Fruit fly (Drosophila melanogaster) whole organism, embryonic: Measurements from ENCODE around the gene CG43218.

Experiments used
- CG10462 ChIP-seq: fragments of 200-800 bp; sonication (Bioruptor generic); optimal IDR thresholded peaks from 2 replicates; lab custom pipeline; 2016; ENCODE audit warnings: missing biosample characterization, missing genetic modification characterization
- CG11695 ChIP-seq: fragments of 200-800 bp; sonication (Bioruptor generic); IDR thresholded peaks from 3 replicates; pipeline ENCODE4 v1.3.6; 2022; ENCODE audit warnings: missing biosample characterization, missing genetic modification characterization
- CG12071 ChIP-seq: fragments of 200-800 bp; sonication (Bioruptor generic); optimal IDR thresholded peaks from 3 replicates; lab custom pipeline; 2018; ENCODE audit warnings: missing biosample characterization, mild to moderate bottlenecking, missing genetic modification characterization
- CG13287 ChIP-seq: fragments of 200-800 bp; sonication (Bioruptor generic); IDR thresholded peaks from 2 replicates; pipeline ENCODE4 v1.3.6; 2022; ENCODE audit warnings: missing biosample characterization, missing genetic modification characterization; ENCODE audit not compliant: partially characterized antibody
- CG13894 ChIP-seq: fragments of 200-800 bp; sonication (Bioruptor generic); optimal IDR thresholded peaks from 3 replicates; lab custom pipeline; 2018; ENCODE audit warnings: missing biosample characterization, mild to moderate bottlenecking, missing genetic modification characterization, moderate library complexity
- CG14014 ChIP-seq: fragments of 200-800 bp; sonication (Bioruptor generic); IDR thresholded peaks from 2 replicates; pipeline ENCODE4 v1.3.6; 2022; ENCODE audit warnings: missing biosample characterization, missing genetic modification characterization
- CG14050 ChIP-seq: fragments of 200-800 bp; sonication (Bioruptor generic); IDR thresholded peaks from 3 replicates; pipeline ENCODE4 v1.3.6; 2022; ENCODE audit warnings: missing biosample characterization, missing genetic modification characterization
- CG16779 ChIP-seq: fragments of 200-800 bp; sonication (Bioruptor generic); IDR thresholded peaks from 2 replicates; pipeline ENCODE4 v1.3.6; 2022; ENCODE audit warnings: missing biosample characterization, missing genetic modification characterization
- CG18011 ChIP-seq: fragments of 200-800 bp; sonication (Bioruptor generic); optimal IDR thresholded peaks from 2 replicates; lab custom pipeline; 2017; ENCODE audit warnings: missing biosample characterization, missing genetic modification characterization, mild to moderate bottlenecking, moderate library complexity, missing genotype
- CG18262 ChIP-seq: fragments of 200-800 bp; optimal IDR thresholded peaks from 3 replicates; lab custom pipeline; 2019; ENCODE audit warnings: missing biosample characterization, mild to moderate bottlenecking, missing genetic modification characterization, moderate library complexity
- CG1832 ChIP-seq: fragments of 200-800 bp; sonication (Bioruptor generic); optimal IDR thresholded peaks from 2 replicates; lab custom pipeline; 2017; ENCODE audit warnings: missing biosample characterization, mild to moderate bottlenecking, missing genetic modification characterization, inconsistent platforms
- CG30431 ChIP-seq: fragments of 200-800 bp; sonication (Bioruptor generic); optimal IDR thresholded peaks from 2 replicates; lab custom pipeline; 2017; ENCODE audit warnings: missing biosample characterization, missing genetic modification characterization
- CG3163 ChIP-seq: fragments of 200-800 bp; sonication (Bioruptor generic); optimal IDR thresholded peaks from 3 replicates; lab custom pipeline; 2016; ENCODE audit warnings: missing biosample characterization, missing genetic modification characterization
- CG3407 ChIP-seq: fragments of 200-800 bp; sonication (Bioruptor generic); optimal IDR thresholded peaks from 2 replicates; lab custom pipeline; 2018; ENCODE audit warnings: missing biosample characterization, mild to moderate bottlenecking, missing genetic modification characterization
- CG3847 ChIP-seq: fragments of 200-800 bp; sonication (Bioruptor generic); IDR thresholded peaks from 2 replicates; pipeline ENCODE4 v1.3.6; 2022; ENCODE audit warnings: missing biosample characterization, missing genetic modification characterization
- CG4360 ChIP-seq: fragments of 200-800 bp; sonication (Bioruptor generic); IDR thresholded peaks from 2 replicates; pipeline ENCODE4 v1.3.6; 2022; ENCODE audit warnings: missing biosample characterization, missing genetic modification characterization
- CG4730 ChIP-seq: fragments of 200-800 bp; sonication (Bioruptor generic); IDR thresholded peaks from 2 replicates; pipeline ENCODE4 v1.3.6; 2022; ENCODE audit warnings: missing biosample characterization, missing genetic modification characterization
- CG7271 ChIP-seq: fragments of 200-800 bp; sonication (Bioruptor generic); optimal IDR thresholded peaks from 2 replicates; lab custom pipeline; 2018; ENCODE audit warnings: missing biosample characterization, mild to moderate bottlenecking, missing genetic modification characterization, moderate library complexity
- CG7839 ChIP-seq: fragments of 200-800 bp; sonication (Bioruptor generic); optimal IDR thresholded peaks from 3 replicates; lab custom pipeline; 2018; ENCODE audit warnings: missing biosample characterization, mild to moderate bottlenecking, missing genetic modification characterization, moderate library complexity
- CG7963 ChIP-seq: fragments of 200-800 bp; sonication (Bioruptor generic); IDR thresholded peaks from 3 replicates; pipeline ENCODE4 v1.3.6; 2022; ENCODE audit warnings: missing biosample characterization, missing genetic modification characterization; ENCODE audit not compliant: partially characterized antibody
- CG8944 ChIP-seq: fragments of 200-800 bp; sonication (Bioruptor generic); optimal IDR thresholded peaks from 3 replicates; lab custom pipeline; 2016; ENCODE audit warnings: missing biosample characterization, missing genetic modification characterization
- CG9797 ChIP-seq: fragments of 200-800 bp; sonication (Bioruptor generic); optimal IDR thresholded peaks from 3 replicates; lab custom pipeline; 2018; ENCODE audit warnings: missing biosample characterization, mild to moderate bottlenecking, missing genetic modification characterization
- Jarid2 ChIP-seq: fragments of 200-800 bp; sonication (Bioruptor generic); optimal IDR thresholded peaks from 3 replicates; lab custom pipeline; 2017; ENCODE audit warnings: mild to moderate bottlenecking, missing biosample characterization, missing genetic modification reagents, missing genetic modification characterization
- Mes4 ChIP-seq: fragments of 200-800 bp; sonication (Bioruptor generic); optimal IDR thresholded peaks from 2 replicates; lab custom pipeline; 2016; ENCODE audit warnings: missing biosample characterization, missing genetic modification characterization
- Nf-YB ChIP-seq: fragments of 200-800 bp; sonication (Bioruptor generic); optimal IDR thresholded peaks from 3 replicates; lab custom pipeline; 2019; ENCODE audit warnings: missing biosample characterization, mild to moderate bottlenecking, missing genetic modification characterization, moderate library complexity
- PHDP ChIP-seq: fragments of 200-800 bp; sonication (Bioruptor generic); optimal IDR thresholded peaks from 3 replicates; lab custom pipeline; 2018; ENCODE audit warnings: missing biosample characterization, mild to moderate bottlenecking, missing genetic modification characterization, moderate library complexity
- Taf1 ChIP-seq: fragments of 200-800 bp; sonication (Bioruptor generic); IDR thresholded peaks from 2 replicates; pipeline ENCODE4 v1.3.6; 2022; ENCODE audit warnings: missing biosample characterization, missing genetic modification characterization
- Trl ChIP-seq, 3 experiments: fragments of >200 bp in 2 of 3; fragments of 200-800 bp in 1 of 3; sonication (Bioruptor generic) in 1 of 3; optimal IDR thresholded peaks; 2 replicates in 1 of 3; 3 replicates in 2 of 3; lab custom pipeline; 2016 to 2017; ENCODE audit warnings: missing biosample characterization in 1 of 3, missing genetic modification characterization in 1 of 3
- ab ChIP-seq: fragments of 200-800 bp; sonication (Bioruptor generic); optimal IDR thresholded peaks from 2 replicates; lab custom pipeline; 2016; ENCODE audit warnings: missing biosample characterization, missing genetic modification characterization
- aop ChIP-seq: fragments of 200-800 bp; sonication (Bioruptor generic); IDR thresholded peaks from 2 replicates; pipeline ENCODE4 v1.3.6; 2022; ENCODE audit warnings: missing biosample characterization, missing genetic modification characterization
- bbx ChIP-seq: fragments of 200-800 bp; sonication (Bioruptor generic); IDR thresholded peaks from 2 replicates; pipeline ENCODE4 v1.3.6; 2022; ENCODE audit warnings: missing biosample characterization, missing genetic modification characterization; ENCODE audit not compliant: partially characterized antibody
- btn ChIP-seq: fragments of 200-800 bp; sonication (Bioruptor generic); optimal IDR thresholded peaks from 2 replicates; lab custom pipeline; 2016; ENCODE audit warnings: missing biosample characterization, missing genetic modification characterization
- ci ChIP-seq: fragments of 200-800 bp; sonication (Bioruptor generic); IDR thresholded peaks from 3 replicates; pipeline ENCODE4 v1.3.6; 2022; ENCODE audit warnings: missing biosample characterization, missing genetic modification characterization
- dati ChIP-seq: fragments of 200-800 bp; sonication (Bioruptor generic); IDR thresholded peaks from 2 replicates; pipeline ENCODE4 v1.3.6; 2022; ENCODE audit warnings: missing biosample characterization, missing genetic modification characterization
- ems ChIP-seq: fragments of 200-800 bp; sonication (Bioruptor generic); optimal IDR thresholded peaks from 3 replicates; lab custom pipeline; 2016; ENCODE audit warnings: missing biosample characterization, missing genetic modification characterization
- en ChIP-seq: fragments of 200-800 bp; sonication (Bioruptor generic); optimal IDR thresholded peaks from 2 replicates; lab custom pipeline; 2016; ENCODE audit warnings: missing biosample characterization, missing genetic modification characterization
- gcm2 ChIP-seq: fragments of 200-800 bp; sonication (Bioruptor generic); optimal IDR thresholded peaks from 2 replicates; lab custom pipeline; 2016; ENCODE audit warnings: missing biosample characterization, missing genetic modification characterization
- h ChIP-seq: fragments of >200 bp; optimal IDR thresholded peaks from 2 replicates; lab custom pipeline; 2017
- lmd ChIP-seq: fragments of 200-800 bp; sonication (Bioruptor generic); IDR thresholded peaks from 2 replicates; pipeline ENCODE4 v1.3.6; 2022; ENCODE audit warnings: missing biosample characterization, missing genetic modification characterization
- luna ChIP-seq: fragments of 200-800 bp; sonication (Bioruptor generic); optimal IDR thresholded peaks from 2 replicates; lab custom pipeline; 2016; ENCODE audit warnings: missing biosample characterization, missing genetic modification characterization
- mld ChIP-seq: fragments of 200-800 bp; sonication (Bioruptor generic); IDR thresholded peaks from 3 replicates; pipeline ENCODE4 v1.3.6; 2022; ENCODE audit warnings: missing biosample characterization, missing genetic modification characterization; ENCODE audit not compliant: partially characterized antibody
- pan ChIP-seq, 4 experiments: fragments of >200 bp in 3 of 4; fragments of 200-800 bp in 1 of 4; sonication (Bioruptor generic) in 1 of 4; optimal IDR thresholded peaks in 3 of 4; IDR thresholded peaks in 1 of 4; 2 replicates each; pipeline versions ENCODE4 v1.3.6 to Lab custom; 2017 to 2022; ENCODE audit warnings: missing biosample characterization in 2 of 4, missing genetic modification characterization in 2 of 4, mixed read lengths in 1 of 4
- row ChIP-seq: fragments of 200-800 bp; sonication (Bioruptor generic); IDR thresholded peaks from 3 replicates; pipeline ENCODE4 v1.3.6; 2022; ENCODE audit warnings: missing biosample characterization, missing genetic modification characterization
- salm ChIP-seq: fragments of 200-800 bp; sonication (Bioruptor generic); optimal IDR thresholded peaks from 2 replicates; lab custom pipeline; 2018; ENCODE audit warnings: missing biosample characterization, mild to moderate bottlenecking, missing genetic modification characterization
- sc ChIP-seq, 3 experiments: fragments of >200 bp in 2 of 3; fragments of 200-800 bp in 1 of 3; sonication (Bioruptor generic) in 1 of 3; optimal IDR thresholded peaks; 2 replicates in 2 of 3; 3 replicates in 1 of 3; lab custom pipeline; 2017; ENCODE audit warnings: mild to moderate bottlenecking in 1 of 3, missing biosample characterization in 1 of 3, missing genetic modification characterization in 1 of 3, missing genetic modification reagents in 1 of 3
- sens-2 ChIP-seq: fragments of 200-800 bp; sonication (Bioruptor generic); IDR thresholded peaks from 2 replicates; pipeline ENCODE4 v1.3.6; 2022; ENCODE audit warnings: missing biosample characterization, missing genetic modification characterization
- shn ChIP-seq: fragments of 200-800 bp; sonication (Bioruptor generic); optimal IDR thresholded peaks from 3 replicates; lab custom pipeline; 2016; ENCODE audit warnings: missing biosample characterization, missing genetic modification characterization
- sim ChIP-seq: fragments of 200-800 bp; sonication (Bioruptor generic); IDR thresholded peaks from 2 replicates; pipeline ENCODE4 v1.3.6; 2022; ENCODE audit warnings: missing biosample characterization, missing genetic modification characterization
- sr ChIP-seq: fragments of 200-800 bp; sonication (Bioruptor generic); IDR thresholded peaks from 3 replicates; pipeline ENCODE4 v1.3.6; 2022; ENCODE audit warnings: missing biosample characterization, missing genetic modification characterization
- stc ChIP-seq: fragments of 200-800 bp; sonication (Bioruptor generic); IDR thresholded peaks from 2 replicates; pipeline ENCODE4 v1.3.6; 2022; ENCODE audit warnings: missing biosample characterization, missing genetic modification characterization
- z ChIP-seq: fragments of 200-800 bp; sonication (Bioruptor generic); IDR thresholded peaks from 3 replicates; pipeline ENCODE4 v1.3.6; 2022; ENCODE audit warnings: missing biosample characterization, missing genetic modification characterization

CG43218 gene

DNA sequence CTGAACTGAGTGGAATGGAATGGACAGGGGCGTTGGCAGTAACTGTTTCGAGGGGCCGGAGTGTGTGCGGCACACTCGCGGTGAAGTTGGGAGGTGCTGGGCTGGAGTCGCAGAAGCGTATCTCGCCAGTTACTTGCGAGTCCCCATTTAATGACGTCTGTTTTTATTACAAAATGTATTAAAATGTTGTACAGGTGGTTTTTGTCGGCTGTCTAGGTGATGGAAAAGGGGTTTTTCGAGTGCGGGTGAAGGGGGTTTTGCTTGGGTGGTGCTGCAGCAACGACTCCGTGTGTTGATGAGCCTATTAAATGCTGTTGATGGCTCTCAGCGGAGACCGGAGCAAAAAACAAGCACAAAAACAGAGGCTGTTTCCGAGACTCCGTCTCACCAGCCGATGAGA, 6.4 kb upstream of the CG43218 start (continued):
- TF ChIP-seq CG30431: no peak
- TF ChIP-seq en: no peak
- TF ChIP-seq ab (GFP tag; lab: Kevin White, UChicago): no peak
- no peak for TF ChIP-seq Nf-YB (GFP tag; lab: Kevin White, UChicago)
- no peak for TF ChIP-seq CG13287 (GFP tag; lab: Robert Waterston, UW)
- no peak for TF ChIP-seq CG3407 (GFP tag; lab: Kevin White, UChicago)
- TF ChIP-seq sim: no peak
- no peak for TF ChIP-seq CG12071
- TF ChIP-seq bbx (GFP tag; lab: Robert Waterston, UW): no peak
- no peak for TF ChIP-seq CG18011
- TF ChIP-seq CG7963 (GFP tag; lab: Robert Waterston, UW): no peak
- no peak for TF ChIP-seq h
- TF ChIP-seq Taf1: no peak
- TF ChIP-seq CG18262 (tag; lab: Kevin White, UChicago): peak; percentile 12
- TF ChIP-seq dati (GFP tag; lab: Robert Waterston, UW): no peak
- TF ChIP-seq CG7839: no peak
- no peak for TF ChIP-seq lmd (GFP tag; lab: Robert Waterston, UW)
- 0 out of 2 replicates have a peak, but pooled peaks have one; percentile 33 for TF ChIP-seq CG3847
- TF ChIP-seq sr (GFP tag; lab: Robert Waterston, UW): no peak
- no peak for TF ChIP-seq Jarid2 (GFP tag; lab: Kevin White, UChicago)
- no peak for TF ChIP-seq CG4360 (GFP tag; lab: Robert Waterston, UW)
- no peak for TF ChIP-seq gcm2
- 0 out of 3 replicates have a peak, but pooled peaks have one; percentile 45 for TF ChIP-seq CG11695
- TF ChIP-seq stc: no peak
- TF ChIP-seq CG14014: 0 out of 2 replicates have a peak, but pooled peaks have one; percentile 20
- 0 out of 3 replicates have a peak, but pooled peaks have one; percentile 41 for TF ChIP-seq ci (GFP tag; lab: Robert Waterston, UW)
- TF ChIP-seq Mes4: no peak
- no peak for TF ChIP-seq aop (GFP tag; lab: Robert Waterston, UW)
- TF ChIP-seq shn: peak; percentile 28
- TF ChIP-seq CG14050 (GFP tag; lab: Robert Waterston, UW): no peak
- TF ChIP-seq CG13894: no peak
- TF ChIP-seq z (GFP tag; lab: Robert Waterston, UW): peak; percentile 81; the same call in 2 of the 3 replicates
- TF ChIP-seq Trl (optimal IDR thresholded peaks at IDR 0.05; lab: Kevin White, UChicago): no peak
- TF ChIP-seq Trl (GFP tag; optimal IDR thresholded peaks at IDR 0.05; lab: Kevin White, UChicago): no peak
- TF ChIP-seq btn (GFP tag; lab: Kevin White, UChicago): no peak
- no peak for TF ChIP-seq salm
- no peak for TF ChIP-seq ems
- no peak for TF ChIP-seq CG3163 (GFP tag; lab: Kevin White, UChicago)
- TF ChIP-seq CG1832 (GFP tag; lab: Kevin White, UChicago): no peak
- TF ChIP-seq row (GFP tag; lab: Robert Waterston, UW): peak; percentile 44; the same call in 2 of the 3 replicates
- TF ChIP-seq mld: no peak
- TF ChIP-seq pan (optimal IDR thresholded peaks at IDR 0.05; lab: Kevin White, UChicago): no peak
- peak in 1 of 2 experiments; percentile 25 for TF ChIP-seq pan (GFP tag; optimal IDR thresholded peaks at IDR 0.05 in 1 of 2, IDR thresholded peaks at IDR 0.05 in 1 of 2)
- TF ChIP-seq PHDP: no peak
- TF ChIP-seq sens-2 (GFP tag; lab: Robert Waterston, UW): no peak
- TF ChIP-seq CG16779: no peak
- no peak for TF ChIP-seq CG4730 (GFP tag; lab: Robert Waterston, UW)
- TF ChIP-seq sc (optimal IDR thresholded peaks at IDR 0.05; lab: Kevin White, UChicago): no peak
- no peak for TF ChIP-seq sc (GFP tag; optimal IDR thresholded peaks at IDR 0.05; lab: Kevin White, UChicago)
- TF ChIP-seq CG9797 (GFP tag; lab: Kevin White, UChicago): no peak
- TF ChIP-seq CG7271: no peak
- no peak for TF ChIP-seq luna (GFP tag; lab: Kevin White, UChicago)
- TF ChIP-seq CG10462 (GFP tag; lab: Kevin White, UChicago): no peak
- TF ChIP-seq CG8944 (GFP tag; lab: Kevin White, UChicago): no peak
